Fruit fly (Drosophila melanogaster): Measurements from ENCODE around the gene dpr5.

Gene dpr5

dm6 chr3R:11499715-11500235 is at the start of gene dpr5:
Gene dpr5 (plus strand): TSS chr3R:11499984.
- TF ChIP-seq CG6854 (GFP tag; optimal IDR thresholded peaks at IDR 0.05) (no peak), Gug (GFP tag; IDR thresholded peaks at IDR 0.05) (no peak), CG1621 (tag; optimal IDR thresholded peaks at IDR 0.05) (no peak), CG10669 (GFP tag; optimal IDR thresholded peaks at IDR 0.05) (no peak), CG34406 (GFP tag; optimal IDR thresholded peaks at IDR 0.05) (no peak), eg (GFP tag; IDR thresholded peaks at IDR 0.05) (no peak), fkh (GFP tag; optimal IDR thresholded peaks at IDR 0.05) (no peak), CG32006 (GFP tag; optimal IDR thresholded peaks at IDR 0.05) (no peak), OdsH (GFP tag; optimal IDR thresholded peaks at IDR 0.05) (no peak), CG6276 (GFP tag; optimal IDR thresholded peaks at IDR 0.05) (no peak)

- no peak for TF ChIP-seq Lpt (GFP tag; optimal IDR thresholded peaks at IDR 0.05)
- TF ChIP-seq CG10631 (GFP tag; optimal IDR thresholded peaks at IDR 0.05): no peak
- TF ChIP-seq svp (GFP tag): peak; percentile 82
- no peak for TF ChIP-seq dac (GFP tag; optimal IDR thresholded peaks at IDR 0.05)
- TF ChIP-seq CG4318 (GFP tag; optimal IDR thresholded peaks at IDR 0.05): no peak
Observed at dm6 chr3R:11451207-11451841, 48.5 kb upstream of the dpr5 start, which contains the start of gene sals. Gene sals (minus strand): TSS chr3R:11451791.

DNA sequence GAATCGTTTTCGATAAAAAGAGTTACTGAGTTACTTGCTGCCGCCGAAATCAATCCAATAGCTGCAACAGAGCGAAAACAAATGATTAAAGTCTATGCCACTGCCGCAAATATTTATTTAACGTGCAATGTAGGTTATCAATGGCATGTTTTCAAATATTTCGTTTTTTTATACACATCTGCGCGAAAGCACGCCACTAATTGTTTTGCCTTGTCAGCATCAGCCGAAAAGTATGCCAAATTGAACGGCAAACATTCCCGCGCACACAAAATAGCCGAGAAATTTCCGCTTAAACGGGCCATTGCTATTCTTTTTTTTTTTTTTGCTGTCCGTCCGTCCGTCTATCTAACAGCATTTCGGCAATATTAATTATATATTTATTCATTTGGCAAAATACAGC is 47.7 kb upstream of the dpr5 start:
- TF ChIP-seq Hr39 (GFP tag; optimal IDR thresholded peaks at IDR 0.05) (no peak), fkh (GFP tag; optimal IDR thresholded peaks at IDR 0.05) (peak; percentile 7), CG9139 (GFP tag; optimal IDR thresholded peaks at IDR 0.05) (no peak), Eip78C (GFP tag) (peak; percentile 24), svp (GFP tag) (peak; percentile 94), CG32006 (GFP tag; optimal IDR thresholded peaks at IDR 0.05) (peak; percentile 12)

DNA sequence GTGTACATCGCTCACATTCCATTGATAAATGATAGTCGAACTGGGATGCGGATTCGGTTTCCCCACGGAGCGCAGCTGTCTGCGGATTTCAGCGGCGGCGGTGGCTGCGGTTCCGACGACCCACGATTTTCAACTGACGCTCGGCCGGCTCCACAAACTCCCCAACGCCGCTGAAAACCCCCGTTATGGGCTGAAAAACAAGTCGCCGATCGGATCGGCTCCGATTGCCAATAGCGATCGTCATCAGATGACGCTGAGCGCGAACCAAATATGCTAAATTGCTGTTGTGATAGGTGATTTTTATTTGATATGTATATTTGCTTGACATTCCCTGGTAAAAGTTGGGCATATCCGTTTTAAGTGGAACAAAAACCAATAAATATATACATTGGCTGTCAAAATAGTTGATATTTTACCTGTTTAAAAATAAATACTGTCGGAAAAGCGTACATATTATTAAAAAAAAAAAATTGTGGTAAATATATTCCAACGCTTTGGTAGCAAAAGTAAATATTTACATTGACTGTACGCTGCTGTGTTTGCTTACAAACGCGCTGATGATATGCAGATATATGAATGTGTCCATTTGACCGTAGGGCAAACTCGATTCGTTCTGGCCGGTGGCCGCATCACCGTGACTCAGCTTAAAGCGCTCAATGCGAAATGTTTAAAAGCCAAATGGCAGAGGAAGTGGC is 45.4 kb upstream of the dpr5 start:
- TF ChIP-seq fd59A (GFP tag; optimal IDR thresholded peaks at IDR 0.05) (no peak), Sox102F (GFP tag; optimal IDR thresholded peaks at IDR 0.05) (peak; percentile 69), pdm3 (GFP tag; optimal IDR thresholded peaks at IDR 0.05) (peak; percentile 52), vri (GFP tag; optimal IDR thresholded peaks at IDR 0.05) (peak; percentile 42), eg (GFP tag; IDR thresholded peaks at IDR 0.05) (0 out of 3 replicates have a peak, but pooled peaks have one; percentile 35), dac (GFP tag; optimal IDR thresholded peaks at IDR 0.05) (peak; percentile 42), CG31627 (GFP tag; optimal IDR thresholded peaks at IDR 0.05) (peak; percentile 72), CG34406 (GFP tag; optimal IDR thresholded peaks at IDR 0.05) (peak; percentile 67), CG6276 (GFP tag; optimal IDR thresholded peaks at IDR 0.05) (no peak), Ets96B (tag; optimal IDR thresholded peaks at IDR 0.05) (no peak), dsx (GFP tag; optimal IDR thresholded peaks at IDR 0.05; ENCODE audit: poor library complexity, severe bottlenecking) (no peak), CG11902 (GFP tag; optimal IDR thresholded peaks at IDR 0.05) (peak; percentile 59), esn (GFP tag; optimal IDR thresholded peaks at IDR 0.05) (peak; percentile 76), CG9139 (GFP tag; optimal IDR thresholded peaks at IDR 0.05) (no peak), Hr38 (GFP tag; optimal IDR thresholded peaks at IDR 0.05) (no peak), CG3032 (tag; optimal IDR thresholded peaks at IDR 0.05) (no peak), CG7368 (GFP tag; optimal IDR thresholded peaks at IDR 0.05) (peak; percentile 7), fkh (GFP tag; optimal IDR thresholded peaks at IDR 0.05) (peak; percentile 90), ss (GFP tag; optimal IDR thresholded peaks at IDR 0.05) (no peak), acj6 (GFP tag; optimal IDR thresholded peaks at IDR 0.05) (peak; percentile 45), Ets21C (GFP tag; optimal IDR thresholded peaks at IDR 0.05) (peak; percentile 45), CG10669 (GFP tag; optimal IDR thresholded peaks at IDR 0.05) (peak; percentile 6), CG6792 (GFP tag; optimal IDR thresholded peaks at IDR 0.05) (peak; percentile 45), topi (GFP tag; optimal IDR thresholded peaks at IDR 0.05) (peak; percentile 70), CG16779 (tag; optimal IDR thresholded peaks at IDR 0.05) (peak; percentile 8), CG8319 (GFP tag; optimal IDR thresholded peaks at IDR 0.05) (peak; percentile 0), Eip75B (GFP tag; optimal IDR thresholded peaks at IDR 0.05) (peak; percentile 36), spab (GFP tag; optimal IDR thresholded peaks at IDR 0.05) (no peak), CG4318 (GFP tag; optimal IDR thresholded peaks at IDR 0.05) (peak; percentile 56), CG32006 (GFP tag; optimal IDR thresholded peaks at IDR 0.05) (peak; percentile 74), OdsH (GFP tag; optimal IDR thresholded peaks at IDR 0.05) (peak; percentile 52), Hr4 (GFP tag; optimal IDR thresholded peaks at IDR 0.05) (peak; percentile 76), CG3919 (GFP tag; optimal IDR thresholded peaks at IDR 0.05) (peak; percentile 45), cyc (GFP tag; optimal IDR thresholded peaks at IDR 0.05) (peak; percentile 68)
